Worm (Caenorhabditis elegans): ENCODE measurements around the gene nspg-6.

The nspg-6 gene

ce11 chrIII:7357356-7357755, 42.6 kb upstream of the nspg-6 start, which contains the start of gene F08F8.10 (continued):
- TF ChIP-seq mef-2 (tag; optimal IDR thresholded peaks at IDR 0.05) (no peak), nhr-237 (tag; optimal IDR thresholded peaks at IDR 0.05) (no peak), xbp-1 (tag; optimal IDR thresholded peaks at IDR 0.05) (peak; percentile 35), C16A3.4 (tag; optimal IDR thresholded peaks at IDR 0.05) (peak; percentile 24), hlh-17 (GFP tag; optimal IDR thresholded peaks at IDR 0.05; ENCODE audit: borderline replicate concordance) (no peak), zip-4 (GFP tag; optimal IDR thresholded peaks at IDR 0.05) (no peak), lin-15B (tag; optimal IDR thresholded peaks at IDR 0.05) (no peak), dsc-1 (tag; optimal IDR thresholded peaks at IDR 0.05) (peak; percentile 5), nhr-90 (tag; optimal IDR thresholded peaks at IDR 0.05; ENCODE audit: poor library complexity) (no peak), nhr-85 (tag) (peak; percentile 56), pax-3 (tag; optimal IDR thresholded peaks at IDR 0.05) (no peak), pqm-1 (tag; optimal IDR thresholded peaks at IDR 0.05) (no peak), rnt-1 (tag; optimal IDR thresholded peaks at IDR 0.05) (peak; percentile 23), jun-1 (tag; optimal IDR thresholded peaks at IDR 0.05) (no peak), dpl-1 (GFP tag; optimal IDR thresholded peaks at IDR 0.05) (peak; percentile 33 to 65 (median 47)), aly-2 (tag; optimal IDR thresholded peaks at IDR 0.05) (no peak), nhr-12 (tag; optimal IDR thresholded peaks at IDR 0.05) (no peak), mab-9 (GFP tag; IDR thresholded peaks at IDR 0.05) (no peak), ama-1 (optimal IDR thresholded peaks at IDR 0.05) (no peak), swsn-7 (tag; optimal IDR thresholded peaks at IDR 0.05) (peak; percentile 37), egl-27 (tag; optimal IDR thresholded peaks at IDR 0.05) (no peak), nhr-47 (tag; optimal IDR thresholded peaks at IDR 0.05) (peak; percentile 35), unc-30 (tag; optimal IDR thresholded peaks at IDR 0.05) (no peak), ceh-82 (tag; optimal IDR thresholded peaks at IDR 0.05) (peak in 1 of 3 experiments; percentile 18), C34B4.2 (tag; optimal IDR thresholded peaks at IDR 0.05) (no peak), mdl-1 (tag; optimal IDR thresholded peaks at IDR 0.05) (peak in 1 of 2 experiments; percentile 61), grh-1 (GFP tag; IDR thresholded peaks at IDR 0.05) (no peak), snu-23 (GFP tag; optimal IDR thresholded peaks at IDR 0.05) (peak; percentile 61), fkh-4 (tag; optimal IDR thresholded peaks at IDR 0.05; ENCODE audit: borderline replicate concordance) (no peak), lsy-2 (tag; optimal IDR thresholded peaks at IDR 0.05) (peak; percentile 63 to 64), lir-3 (tag; optimal IDR thresholded peaks at IDR 0.05; ENCODE audit: poor library complexity) (no peak), C04F5.9 (tag; optimal IDR thresholded peaks at IDR 0.05) (no peak), alr-1 (tag; optimal IDR thresholded peaks at IDR 0.05; ENCODE audit: borderline replicate concordance) (no peak), nhr-71 (tag; optimal IDR thresholded peaks at IDR 0.05) (peak; percentile 56), sox-4 (tag; optimal IDR thresholded peaks at IDR 0.05) (no peak), ces-1 (GFP tag; optimal IDR thresholded peaks at IDR 0.05) (no peak), lin-39 (tag; optimal IDR thresholded peaks at IDR 0.05) (no peak)

ce11 chrIII:7353871-7354270, 39.1 kb upstream of the nspg-6 start, which contains the start of gene F08F8.9:
F08F8.9 (minus strand) TSS chrIII:7353971.
- TF ChIP-seq dsc-1 (tag; optimal IDR thresholded peaks at IDR 0.05): no peak
- TF ChIP-seq F16B12.6 (tag; optimal IDR thresholded peaks at IDR 0.05): peak; percentile 45
- no peak for TF ChIP-seq nhr-71 (tag; optimal IDR thresholded peaks at IDR 0.05)
- peak in 1 of 2 experiments; percentile 1 for TF ChIP-seq lin-35 (GFP tag; optimal IDR thresholded peaks at IDR 0.05)

ce11 chrIII:7349075-7349474, 34.3 kb upstream of the nspg-6 start, which contains the start of gene gos-28:
gos-28 (minus strand) TSS chrIII:7349175.
- TF ChIP-seq pag-3 (tag; optimal IDR thresholded peaks at IDR 0.05; ENCODE audit: borderline replicate concordance, insufficient read depth) (no peak), mdl-1 (tag; optimal IDR thresholded peaks at IDR 0.05) (no peak), snpc-4 (tag; optimal IDR thresholded peaks at IDR 0.05) (no peak), pax-3 (tag; optimal IDR thresholded peaks at IDR 0.05) (no peak), F16B12.6 (tag; optimal IDR thresholded peaks at IDR 0.05) (no peak), dsc-1 (tag; optimal IDR thresholded peaks at IDR 0.05) (no peak), nhr-19 (GFP tag; conservative IDR thresholded peaks at IDR 0.05) (no peak), nhr-11 (tag; optimal IDR thresholded peaks at IDR 0.05) (no peak), fkh-4 (tag; optimal IDR thresholded peaks at IDR 0.05; ENCODE audit: borderline replicate concordance) (no peak)
